Fruit fly (Drosophila melanogaster): ENCODE results near the gene CG17186.

Gene CG17186

dm6 chr3R:19836687-19837086 lies 40.6 kb downstream of the CG17186 start, which contains the start of gene bnl (continued):
- TF ChIP-seq twi (tag; optimal IDR thresholded peaks at IDR 0.05), result peak; percentile 36
- no peak for TF ChIP-seq Abd-B (GFP tag; optimal IDR thresholded peaks at IDR 0.05)
- no peak for TF ChIP-seq dimm (GFP tag; IDR thresholded peaks at IDR 0.05)
- TF ChIP-seq pan (optimal IDR thresholded peaks at IDR 0.05), result no peak
- TF ChIP-seq pan (GFP tag; optimal IDR thresholded peaks at IDR 0.05 in 1 of 2, IDR thresholded peaks at IDR 0.05 in 1 of 2), result no peak
- TF ChIP-seq trem (tag; optimal IDR thresholded peaks at IDR 0.05), result peak; percentile 41
- peak; percentile 4 for TF ChIP-seq Oli (tag; optimal IDR thresholded peaks at IDR 0.05)
- no peak for TF ChIP-seq Hr3 (GFP tag; optimal IDR thresholded peaks at IDR 0.05)
- TF ChIP-seq CG6272 (GFP tag; IDR thresholded peaks at IDR 0.05), result no peak
- no peak for TF ChIP-seq corto (GFP tag; optimal IDR thresholded peaks at IDR 0.05)
- peak; percentile 6 for TF ChIP-seq Asciz (GFP tag; optimal IDR thresholded peaks at IDR 0.05)
- peak; percentile 60; the same call in 1 of the 2 replicates for TF ChIP-seq tna (GFP tag; IDR thresholded peaks at IDR 0.05; ENCODE audit: partially characterized antibody)
- TF ChIP-seq NfI (GFP tag; optimal IDR thresholded peaks at IDR 0.05), result peak; percentile 29
- no peak for TF ChIP-seq lov (optimal IDR thresholded peaks at IDR 0.05)
- peak; percentile 53; the same call in 2 of the 3 replicates for TF ChIP-seq lov (GFP tag; IDR thresholded peaks at IDR 0.05)
- TF ChIP-seq CG10959 (GFP tag; IDR thresholded peaks at IDR 0.05), result no peak
- TF ChIP-seq sens-2 (GFP tag; IDR thresholded peaks at IDR 0.05), result no peak
- peak; percentile 22 for TF ChIP-seq D19A (tag; optimal IDR thresholded peaks at IDR 0.05)
- TF ChIP-seq scrt (GFP tag; optimal IDR thresholded peaks at IDR 0.05), result no peak
- TF ChIP-seq CG6175 (GFP tag; IDR thresholded peaks at IDR 0.05), result 0 out of 3 replicates have a peak, but pooled peaks have one; percentile 40
- peak; percentile 33 for TF ChIP-seq CG5245 (GFP tag; optimal IDR thresholded peaks at IDR 0.05)
- TF ChIP-seq Antp (GFP tag; optimal IDR thresholded peaks at IDR 0.05), result peak; percentile 34
- TF ChIP-seq CG11093 (GFP tag; IDR thresholded peaks at IDR 0.05), result no peak; the same call in 2 of the 3 replicates
- no peak for TF ChIP-seq Lpt (GFP tag; optimal IDR thresholded peaks at IDR 0.05)
- peak; percentile 67 for TF ChIP-seq CG15479 (GFP tag; optimal IDR thresholded peaks at IDR 0.05)
- TF ChIP-seq tup (GFP tag; optimal IDR thresholded peaks at IDR 0.05), result no peak
- TF ChIP-seq Ada2b (GFP tag; IDR thresholded peaks at IDR 0.05), result 0 out of 2 replicates have a peak, but pooled peaks have one; percentile 18
- TF ChIP-seq GATAe (GFP tag; conservative IDR thresholded peaks at IDR 0.05), result peak; percentile 22; the same call in 1 of the 2 replicates
- TF ChIP-seq mam (GFP tag; optimal IDR thresholded peaks at IDR 0.05), result no peak
- TF ChIP-seq CG2678 (tag; optimal IDR thresholded peaks at IDR 0.05), result peak; percentile 46
- peak; percentile 35 for TF ChIP-seq CG10979 (tag; optimal IDR thresholded peaks at IDR 0.05)
- no peak for TF ChIP-seq Ravus (GFP tag; IDR thresholded peaks at IDR 0.05)
- peak; percentile 45; the same call in 2 of the 3 replicates for TF ChIP-seq CG16813 (GFP tag; IDR thresholded peaks at IDR 0.05; ENCODE audit: partially characterized antibody)
- TF ChIP-seq dmrt99B (tag; optimal IDR thresholded peaks at IDR 0.05), result peak; percentile 23
- TF ChIP-seq Blimp-1 (GFP tag; optimal IDR thresholded peaks at IDR 0.05), result peak; percentile 24
- no peak for TF ChIP-seq ATbp (GFP tag; optimal IDR thresholded peaks at IDR 0.05)
- TF ChIP-seq CG42726 (GFP tag; IDR thresholded peaks at IDR 0.05; ENCODE audit: partially characterized antibody), result no peak; the same call in 1 of the 2 replicates
- TF ChIP-seq CG9932 (GFP tag; IDR thresholded peaks at IDR 0.05), result no peak
- peak; percentile 22 for TF ChIP-seq Sry-δ (GFP tag; optimal IDR thresholded peaks at IDR 0.05)
- peak; percentile 15 for TF ChIP-seq tin (GFP tag; optimal IDR thresholded peaks at IDR 0.05)
- no peak for TF ChIP-seq ap (GFP tag; IDR thresholded peaks at IDR 0.05)
- peak in 1 of 2 experiments; percentile 60 for TF ChIP-seq crp (GFP tag; optimal IDR thresholded peaks at IDR 0.05)
- no peak for TF ChIP-seq Sry-β (GFP tag; optimal IDR thresholded peaks at IDR 0.05)
- TF ChIP-seq CG10543 (GFP tag; optimal IDR thresholded peaks at IDR 0.05), result peak; percentile 69
- TF ChIP-seq Med (GFP tag), result peak; percentile 94
- TF ChIP-seq dati (GFP tag; IDR thresholded peaks at IDR 0.05), result no peak
- TF ChIP-seq CG10274 (GFP tag; optimal IDR thresholded peaks at IDR 0.05), result no peak
- TF ChIP-seq psq (GFP tag; optimal IDR thresholded peaks at IDR 0.05), result no peak
- no peak for TF ChIP-seq hb (GFP tag; IDR thresholded peaks at IDR 0.05; ENCODE audit: partially characterized antibody)
- no peak for TF ChIP-seq Mrtf (GFP tag; IDR thresholded peaks at IDR 0.05)
- no peak for TF ChIP-seq Dip3 (GFP tag; optimal IDR thresholded peaks at IDR 0.05)

All from whole organism, embryonic.